Worm (Caenorhabditis elegans) whole organism, young adult: Measurements from ENCODE around the gene T13F2.4.

Experiments used
- gei-17 ChIP-seq: fragments of 200-800 bp; sonication (Bioruptor generic); optimal IDR thresholded peaks from 2 replicates; lab custom pipeline; 2018; ENCODE audit warnings: mild to moderate bottlenecking, missing genetic modification characterization, missing compliant biosample characterization
- mxl-1 ChIP-seq: sonication (generic microtip); optimal IDR thresholded peaks from 2 replicates; lab custom pipeline; 2016; ENCODE audit warnings: missing genetic modification characterization, missing compliant biosample characterization
- sea-2 ChIP-seq: fragments of 200-800 bp; sonication (Bioruptor generic); IDR thresholded peaks from 2 replicates; pipeline ENCODE4 v1.3.6; 2022; ENCODE audit warnings: missing genetic modification characterization, missing compliant biosample characterization
- tbp1 ChIP-seq: fragments of 200-800 bp; sonication (Bioruptor generic); optimal IDR thresholded peaks from 2 replicates; lab custom pipeline; 2018; ENCODE audit warnings: mild to moderate bottlenecking, missing genetic modification characterization, missing compliant biosample characterization

DNA sequence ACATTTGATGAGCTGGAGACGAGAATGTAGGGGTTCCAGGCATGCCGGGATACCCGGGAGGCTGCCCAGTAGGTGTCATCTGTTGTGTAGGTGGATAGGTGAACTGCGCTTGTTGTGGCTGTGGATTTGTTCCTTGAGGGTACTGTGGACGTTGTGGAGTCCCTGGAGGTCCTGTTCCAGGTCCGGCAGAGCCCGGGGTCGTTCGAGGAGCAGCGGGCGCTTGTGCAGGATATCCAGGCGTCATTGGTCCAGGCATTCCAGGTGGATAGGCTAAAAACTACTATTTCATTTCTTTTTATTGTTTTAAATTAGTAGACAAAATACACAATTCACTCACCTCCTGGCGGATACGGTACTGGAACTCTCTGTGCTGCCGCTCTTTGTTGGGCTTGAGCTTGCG is 5.7 kb downstream of the T13F2.4 start:
- no peak for TF ChIP-seq gei-17 (GFP tag; lab: Kevin White, UChicago)
- no peak for TF ChIP-seq sea-2 (GFP tag; lab: Robert Waterston, UW)
- no peak for TF ChIP-seq mxl-1
- TF ChIP-seq tbp1 (GFP tag; lab: Kevin White, UChicago) = no peak
